Worm (Caenorhabditis elegans) whole organism, mixed stage, embryonic: Measurements from ENCODE around the gene adt-2.

Experiments
- elt-3 ChIP-seq: fragments of 150-350 bp; optimal IDR thresholded peaks from 2 replicates; lab custom pipeline; 2014; ENCODE audit warnings: missing biosample characterization, missing genetic modification characterization
- mep-1 ChIP-seq: fragments of 150-350 bp; optimal IDR thresholded peaks from 2 replicates; lab custom pipeline; 2017; ENCODE audit warnings: missing biosample characterization, missing genetic modification reagents, missing genetic modification characterization, inconsistent platforms
- ztf-11 ChIP-seq: fragments of 150-350 bp; optimal IDR thresholded peaks from 2 replicates; lab custom pipeline; 2014; ENCODE audit warnings: missing biosample characterization, missing genetic modification characterization

DNA sequence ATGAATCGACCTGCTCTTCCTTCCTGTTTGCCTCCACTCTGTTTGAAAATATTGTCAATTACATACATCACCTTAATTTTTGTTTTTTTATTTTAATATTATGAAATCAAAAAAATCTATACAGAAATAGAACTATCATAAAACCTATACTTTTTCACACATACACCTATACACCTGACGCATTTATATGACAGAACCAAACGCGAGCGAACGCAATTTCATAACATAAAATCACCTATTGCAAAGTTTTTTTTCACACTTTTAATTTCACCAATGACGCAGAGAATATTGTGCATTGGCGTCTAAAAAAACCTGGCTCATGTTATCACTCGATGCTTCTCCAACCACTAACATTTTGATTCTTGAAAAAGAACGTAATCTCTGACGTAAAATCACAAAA, 24.0 kb upstream of the adt-2 start:
- TF ChIP-seq elt-3 (tag; lab: Kevin White, UChicago): no peak
- TF ChIP-seq mep-1 (tag; lab: Kevin White, UChicago): no peak
- no peak for TF ChIP-seq ztf-11 (tag; lab: Kevin White, UChicago)
